Worm (Caenorhabditis elegans) whole organism, L3 larva: ENCODE data around the gene C27D8.2.

Experiments
- R02D3.7 ChIP-seq: fragments of 150-350 bp; optimal IDR thresholded peaks from 2 replicates; lab custom pipeline; 2014; ENCODE audit warnings: missing biosample characterization, missing genetic modification characterization
- aly-2 ChIP-seq: fragments of 150-350 bp; optimal IDR thresholded peaks from 2 replicates; lab custom pipeline; 2014; ENCODE audit warnings: missing biosample characterization, missing genetic modification characterization
- daf-12 ChIP-seq: fragments of 150-350 bp; optimal IDR thresholded peaks from 2 replicates; lab custom pipeline; 2014; ENCODE audit warnings: missing biosample characterization, missing genetic modification reagents, missing genetic modification characterization
- nhr-237 ChIP-seq: fragments of 150-350 bp; optimal IDR thresholded peaks from 2 replicates; lab custom pipeline; 2014; ENCODE audit warnings: missing biosample characterization, missing genetic modification characterization
- nhr-25 ChIP-seq: sonication (generic microtip); optimal IDR thresholded peaks from 2 replicates; lab custom pipeline; 2017; ENCODE audit warnings: missing biosample characterization, missing genetic modification characterization
- nhr-28 ChIP-seq: fragments of 150-350 bp; optimal IDR thresholded peaks from 2 replicates; lab custom pipeline; 2014; ENCODE audit warnings: missing biosample characterization, missing genetic modification characterization
- skn-1 ChIP-seq: fragments of 150-350 bp; optimal IDR thresholded peaks from 2 replicates; lab custom pipeline; 2014; ENCODE audit warnings: missing biosample characterization, missing genetic modification characterization
- snpc-4 ChIP-seq: fragments of 150-350 bp; optimal IDR thresholded peaks from 2 replicates; lab custom pipeline; 2014; ENCODE audit warnings: missing biosample characterization, missing genetic modification characterization
- unc-39 ChIP-seq: sonication (generic microtip); optimal IDR thresholded peaks from 4 replicates; lab custom pipeline; 2017; ENCODE audit warnings: missing biosample characterization, missing genetic modification characterization

- TF ChIP-seq daf-12 (tag; lab: Kevin White, UChicago) (no peak), nhr-237 (no peak), snpc-4 (tag; lab: Kevin White, UChicago) (no peak), nhr-28 (no peak), R02D3.7 (tag; lab: Kevin White, UChicago) (no peak), nhr-25 (tag; lab: Kevin White, UChicago) (no peak), skn-1 (no peak), aly-2 (tag; lab: Kevin White, UChicago) (no peak), unc-39 (tag; lab: Kevin White, UChicago) (no peak)
Measured at ce11 chrIV:12689292-12689691, 21.7 kb upstream of the C27D8.2 start.
